Worm (Caenorhabditis elegans) whole organism, L2 larva: ENCODE results near the gene him-14.
"Not testable (repeated sequence)": the region's sequence is repeated elsewhere in the genome, so short reads cannot be mapped to it uniquely, and the experiment has no call there.

ENCODE experiments used
- C34F6.9 ChIP-seq: fragments of 150-350 bp; optimal IDR thresholded peaks from 2 replicates; lab custom pipeline; 2014; ENCODE audit warnings: missing biosample characterization, missing genetic modification characterization
- F13H6.1 ChIP-seq: sonication (generic microtip); optimal IDR thresholded peaks from 2 replicates; lab custom pipeline; 2016; ENCODE audit warnings: missing genetic modification characterization, missing compliant biosample characterization
- Y55F3AM.14 ChIP-seq: fragments of 200-800 bp; sonication (Bioruptor generic); optimal IDR thresholded peaks from 2 replicates; lab custom pipeline; 2018; ENCODE audit warnings: mild to moderate bottlenecking, missing genetic modification characterization, missing compliant biosample characterization
- alr-1 ChIP-seq: fragments of 150-350 bp; optimal IDR thresholded peaks from 2 replicates; lab custom pipeline; 2014; ENCODE audit warnings: missing biosample characterization, missing genetic modification characterization
- aly-2 ChIP-seq: fragments of 150-350 bp; optimal IDR thresholded peaks from 2 replicates; lab custom pipeline; 2014; ENCODE audit warnings: missing biosample characterization, missing genetic modification characterization
- ama-1 ChIP-seq: fragments of 150-350 bp; optimal IDR thresholded peaks from 2 replicates; lab custom pipeline; 2018; ENCODE audit warnings: inconsistent platforms
- blmp-1 ChIP-seq: sonication (generic microtip); optimal IDR thresholded peaks from 2 replicates; lab custom pipeline; 2017; ENCODE audit warnings: missing genetic modification characterization, mild to moderate bottlenecking, missing compliant biosample characterization, antibody characterized with exemption, moderate library complexity; ENCODE audit not compliant: insufficient read depth
- ceh-82 ChIP-seq: fragments of 150-350 bp; optimal IDR thresholded peaks from 2 replicates; lab custom pipeline; 2014; ENCODE audit warnings: missing biosample characterization, missing genetic modification characterization
- crh-2 ChIP-seq: sonication (generic microtip); optimal IDR thresholded peaks from 2 replicates; lab custom pipeline; 2017; ENCODE audit warnings: missing biosample characterization, missing genetic modification characterization
- egl-27 ChIP-seq: sonication (generic microtip); optimal IDR thresholded peaks from 3 replicates; lab custom pipeline; 2017; ENCODE audit warnings: missing biosample characterization, missing genetic modification reagents, missing genetic modification characterization
- elt-1 ChIP-seq: fragments of 150-350 bp; optimal IDR thresholded peaks from 2 replicates; lab custom pipeline; 2014; ENCODE audit warnings: missing biosample characterization, missing genetic modification characterization
- fos-1 ChIP-seq: fragments of 150-350 bp; optimal IDR thresholded peaks from 2 replicates; lab custom pipeline; 2014; ENCODE audit warnings: missing biosample characterization, missing genetic modification characterization
- gmeb-1 ChIP-seq: fragments of 150-350 bp; optimal IDR thresholded peaks from 2 replicates; lab custom pipeline; 2014; ENCODE audit warnings: missing biosample characterization, missing genetic modification characterization
- lin-11 ChIP-seq: fragments of 150-350 bp; sonication (generic microtip); optimal IDR thresholded peaks from 2 replicates; lab custom pipeline; 2014; ENCODE audit warnings: missing biosample characterization, missing genetic modification characterization, inconsistent platforms, mixed read lengths
- lin-13 ChIP-seq: fragments of 150-350 bp; optimal IDR thresholded peaks from 2 replicates; lab custom pipeline; 2014; ENCODE audit warnings: missing biosample characterization, missing genetic modification reagents, missing genetic modification characterization
- lin-39 ChIP-seq: fragments of 150-350 bp; optimal IDR thresholded peaks from 2 replicates; lab custom pipeline; 2014; ENCODE audit warnings: missing biosample characterization, missing genetic modification reagents, missing genetic modification characterization
- lsy-2 ChIP-seq, 2 experiments: fragments of 150-350 bp in 1 of 2; sonication (generic microtip) in 1 of 2; optimal IDR thresholded peaks; 2 replicates each; lab custom pipeline; 2014 to 2017; ENCODE audit warnings: missing biosample characterization in 2 of 2, missing genetic modification characterization in 2 of 2
- mab-5 ChIP-seq: fragments of 150-350 bp; optimal IDR thresholded peaks from 2 replicates; lab custom pipeline; 2014; ENCODE audit warnings: missing biosample characterization, missing genetic modification characterization
- mdl-1 ChIP-seq, 2 experiments: fragments of 150-350 bp in 1 of 2; sonication (generic microtip) in 1 of 2; optimal IDR thresholded peaks; 2 replicates each; lab custom pipeline; 2017; ENCODE audit warnings: missing biosample characterization in 2 of 2, missing genetic modification characterization in 2 of 2
- nhr-10 ChIP-seq: sonication (generic microtip); optimal IDR thresholded peaks from 2 replicates; lab custom pipeline; 2017; ENCODE audit warnings: missing biosample characterization, missing genetic modification characterization
- nhr-11 ChIP-seq: fragments of 150-350 bp; optimal IDR thresholded peaks from 2 replicates; lab custom pipeline; 2014; ENCODE audit warnings: missing biosample characterization, missing genetic modification characterization
- nhr-12 ChIP-seq: fragments of 150-350 bp; optimal IDR thresholded peaks from 2 replicates; lab custom pipeline; 2014; ENCODE audit warnings: missing biosample characterization, missing genetic modification characterization
- nhr-129 ChIP-seq: fragments of 150-350 bp; optimal IDR thresholded peaks from 2 replicates; lab custom pipeline; 2014; ENCODE audit warnings: missing biosample characterization, missing genetic modification characterization
- nhr-21 ChIP-seq: fragments of 150-350 bp; optimal IDR thresholded peaks from 2 replicates; lab custom pipeline; 2014; ENCODE audit warnings: missing biosample characterization, missing genetic modification characterization
- nhr-23 ChIP-seq: fragments of 150-350 bp; optimal IDR thresholded peaks from 2 replicates; lab custom pipeline; 2014; ENCODE audit warnings: missing biosample characterization, missing genetic modification reagents, missing genetic modification characterization
- nhr-237 ChIP-seq: fragments of 150-350 bp; optimal IDR thresholded peaks from 2 replicates; lab custom pipeline; 2014; ENCODE audit warnings: missing biosample characterization, missing genetic modification characterization
- nhr-25 ChIP-seq: fragments of 150-350 bp; sonication (generic microtip); optimal IDR thresholded peaks from 3 replicates; lab custom pipeline; 2014; ENCODE audit warnings: missing biosample characterization, missing genetic modification characterization
- nhr-6 ChIP-seq: fragments of 150-350 bp; optimal IDR thresholded peaks from 2 replicates; lab custom pipeline; 2014; ENCODE audit warnings: missing biosample characterization, missing genetic modification characterization
- nhr-77 ChIP-seq: fragments of 150-350 bp; optimal IDR thresholded peaks from 2 replicates; lab custom pipeline; 2014; ENCODE audit warnings: missing biosample characterization, missing genetic modification characterization
- peb-1 ChIP-seq: fragments of 150-350 bp; optimal IDR thresholded peaks from 2 replicates; lab custom pipeline; 2014; ENCODE audit warnings: missing biosample characterization, missing genetic modification characterization
- skn-1 ChIP-seq: sonication (generic microtip); optimal IDR thresholded peaks from 2 replicates; lab custom pipeline; 2017; ENCODE audit warnings: missing biosample characterization, missing genetic modification characterization
- sma-3 ChIP-seq: sonication (generic microtip); optimal IDR thresholded peaks from 2 replicates; lab custom pipeline; 2016; ENCODE audit warnings: missing genetic modification reagents, missing genetic modification characterization, missing compliant biosample characterization
- sma-9 ChIP-seq, 2 experiments: fragments of 150-350 bp in 1 of 2; sonication (generic microtip) in 1 of 2; optimal IDR thresholded peaks; 2 replicates each; lab custom pipeline; 2014 to 2016; ENCODE audit warnings: missing genetic modification characterization in 2 of 2, mild to moderate bottlenecking in 1 of 2, missing biosample characterization in 1 of 2, missing compliant biosample characterization in 1 of 2, missing genetic modification reagents in 1 of 2, moderate library complexity in 1 of 2
- unc-39 ChIP-seq: fragments of 150-350 bp; optimal IDR thresholded peaks from 2 replicates; lab custom pipeline; 2014; ENCODE audit warnings: missing biosample characterization, missing genetic modification characterization
- unc-55 ChIP-seq: fragments of 150-350 bp; sonication (generic microtip); optimal IDR thresholded peaks from 3 replicates; lab custom pipeline; 2014; ENCODE audit warnings: missing biosample characterization, missing genetic modification reagents, missing genetic modification characterization
- unc-62 ChIP-seq: fragments of 150-350 bp; optimal IDR thresholded peaks from 2 replicates; lab custom pipeline; 2014; ENCODE audit warnings: missing biosample characterization, missing genetic modification reagents, missing genetic modification characterization
- ztf-4 ChIP-seq: fragments of 150-350 bp; optimal IDR thresholded peaks from 2 replicates; lab custom pipeline; 2014; ENCODE audit warnings: missing biosample characterization, missing genetic modification characterization

him-14 gene

ce11 chrII:7084021-7084420 lies 14.3 kb upstream of the him-14 start, which contains the start of the genes T02G5.14 and T02G5.15:
TSS of gene T02G5.14 (plus strand) at chrII:7084321.
TSS of gene T02G5.15 (plus strand) at chrII:7084321.
- not testable (repeated sequence) for TF ChIP-seq lsy-2 (tag; optimal IDR thresholded peaks at IDR 0.05; lab: Kevin White, UChicago); mdl-1 (tag; optimal IDR thresholded peaks at IDR 0.05; lab: Kevin White, UChicago); nhr-237 (tag; lab: Kevin White, UChicago)
- TF ChIP-seq, all 48 proteins: peak for 0; not testable (repeated sequence) for 48

DNA sequence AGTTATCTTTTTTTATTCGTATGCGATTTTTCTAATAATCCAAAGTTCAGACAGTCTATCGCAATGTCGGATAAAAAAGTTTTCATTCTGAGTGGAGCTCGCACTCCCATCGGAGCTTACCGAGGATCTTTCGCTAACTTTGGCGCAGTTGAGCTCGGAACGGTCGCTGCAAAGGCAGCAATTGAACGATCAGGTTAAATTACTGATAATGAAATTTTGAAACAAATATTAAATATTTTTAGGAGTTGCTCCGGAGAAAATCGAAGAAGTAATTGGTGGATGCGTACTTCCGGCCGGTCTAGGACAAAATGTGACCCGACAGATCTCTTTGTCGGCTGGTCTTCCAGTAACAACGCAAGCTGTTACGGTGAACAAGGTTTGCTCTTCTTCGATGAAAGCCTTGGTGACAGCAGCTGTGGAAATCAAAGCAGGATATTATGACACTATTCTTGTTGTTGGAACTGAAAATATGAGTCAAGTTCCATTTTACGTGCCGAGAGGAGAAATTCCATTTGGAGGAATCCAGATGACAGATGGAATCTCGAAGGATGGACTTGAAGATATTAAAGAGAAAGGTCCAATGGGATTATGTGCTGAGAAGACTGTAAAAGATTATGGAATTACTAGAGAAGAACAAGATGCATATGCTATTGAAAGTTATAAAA lies 5.9 kb upstream of the him-14 start, which contains the start of gene T02G5.7:
Gene T02G5.7 (plus strand): TSS at position 51 of the 665 bp plus-strand sequence.
- TF ChIP-seq lsy-2 (tag; optimal IDR thresholded peaks at IDR 0.05; lab: Kevin White, UChicago) (peak in 1 of 2 experiments; percentile 8), lin-39 (tag; lab: Kevin White, UChicago) (no peak)

ce11 chrII:7073537-7073913 lies 3.8 kb upstream of the him-14 start, which contains the start of gene kat-1:
TSS of gene kat-1 (plus strand) at chrII:7073814.
- TF ChIP-seq nhr-129 (no peak), sma-3 (GFP tag; lab: Kevin White, UChicago) (no peak), nhr-77 (tag; lab: Kevin White, UChicago) (no peak), lin-39 (tag; lab: Kevin White, UChicago) (no peak), F13H6.1 (no peak), Y55F3AM.14 (GFP tag; lab: Kevin White, UChicago) (no peak), lin-13 (GFP tag; lab: Kevin White, UChicago) (no peak), nhr-12 (tag; lab: Kevin White, UChicago) (no peak)
- TF ChIP-seq, all 48 proteins: peak for 0

- no peak for TF ChIP-seq egl-27 (tag; lab: Kevin White, UChicago)
- TF ChIP-seq crh-2 (tag; lab: Kevin White, UChicago): peak; percentile 42
- TF ChIP-seq lin-13 (GFP tag; lab: Kevin White, UChicago): peak; percentile 41
- TF ChIP-seq sma-9 (GFP tag; optimal IDR thresholded peaks at IDR 0.05; lab: Kevin White, UChicago): peak; percentile 76
- no peak for TF ChIP-seq sma-9 (tag; optimal IDR thresholded peaks at IDR 0.05; lab: Kevin White, UChicago)
- no peak for TF ChIP-seq nhr-10 (tag; lab: Kevin White, UChicago)
- TF ChIP-seq sma-3 (GFP tag; lab: Kevin White, UChicago): peak; percentile 73
- TF ChIP-seq mab-5 (tag; lab: Kevin White, UChicago): no peak
- TF ChIP-seq nhr-23 (tag; lab: Kevin White, UChicago): no peak
- TF ChIP-seq ceh-82 (tag; lab: Kevin White, UChicago): no peak
- no peak for TF ChIP-seq elt-1
- peak; percentile 57 for TF ChIP-seq nhr-11 (tag; lab: Kevin White, UChicago)
- TF ChIP-seq unc-55: peak; percentile 77
- peak; percentile 96 for TF ChIP-seq C34F6.9 (tag; lab: Kevin White, UChicago)
- no peak for TF ChIP-seq alr-1 (tag; lab: Kevin White, UChicago)
- TF ChIP-seq blmp-1 (tag; lab: Kevin White, UChicago): no peak
- peak; percentile 12 for TF ChIP-seq nhr-21 (tag; lab: Kevin White, UChicago)
- peak in 1 of 2 experiments; percentile 23 for TF ChIP-seq mdl-1 (tag; optimal IDR thresholded peaks at IDR 0.05; lab: Kevin White, UChicago)
- peak; percentile 70 for TF ChIP-seq nhr-129
- TF ChIP-seq F13H6.1: peak; percentile 55
- no peak for TF ChIP-seq peb-1 (tag; lab: Kevin White, UChicago)
- peak; percentile 2 for TF ChIP-seq ztf-4 (tag; lab: Kevin White, UChicago)
- TF ChIP-seq lsy-2 (tag; optimal IDR thresholded peaks at IDR 0.05; lab: Kevin White, UChicago): peak; percentile 14 to 83
- peak; percentile 24 for TF ChIP-seq fos-1 (tag; lab: Kevin White, UChicago)
- TF ChIP-seq gmeb-1 (tag; lab: Kevin White, UChicago): peak; percentile 50
- no peak for TF ChIP-seq nhr-77 (tag; lab: Kevin White, UChicago)
- no peak for TF ChIP-seq ama-1 (lab: Kevin White, UChicago)
Measured at ce11 chrII:7072590-7073536, 3.1 kb upstream of the him-14 start.

DNA sequence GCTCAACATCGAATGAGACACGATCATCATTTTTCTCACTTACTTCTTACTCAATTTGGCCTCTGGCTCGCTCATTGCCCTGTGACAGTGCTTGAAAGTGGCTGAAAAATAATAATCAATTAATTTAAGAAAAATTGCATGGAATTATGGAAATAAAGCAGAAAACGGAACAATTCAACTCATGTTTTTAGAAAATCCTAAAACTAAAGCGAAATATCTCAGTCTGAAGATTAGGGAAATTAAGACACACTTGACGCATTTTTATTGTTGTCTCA lies 2.5 kb upstream of the him-14 start, which contains the start of gene kars-1:
Gene kars-1 (minus strand): TSS at position 101 of the 275 bp plus-strand sequence.
- TF ChIP-seq nhr-6: no peak
- TF ChIP-seq fos-1 (tag; lab: Kevin White, UChicago): no peak
- TF ChIP-seq nhr-12 (tag; lab: Kevin White, UChicago): no peak
- TF ChIP-seq C34F6.9 (tag; lab: Kevin White, UChicago): no peak
- TF ChIP-seq F13H6.1: no peak
- TF ChIP-seq lin-11 (tag; lab: Kevin White, UChicago): no peak
- TF ChIP-seq nhr-129: no peak
- TF ChIP-seq nhr-25: no peak
- no peak for TF ChIP-seq skn-1 (tag; lab: Kevin White, UChicago)
- TF ChIP-seq ceh-82 (tag; lab: Kevin White, UChicago): no peak
- no peak for TF ChIP-seq nhr-237 (tag; lab: Kevin White, UChicago)
- TF ChIP-seq unc-39 (tag; lab: Kevin White, UChicago): no peak
- no peak for TF ChIP-seq sma-9 (GFP tag; optimal IDR thresholded peaks at IDR 0.05; lab: Kevin White, UChicago)
- no peak for TF ChIP-seq sma-9 (tag; optimal IDR thresholded peaks at IDR 0.05; lab: Kevin White, UChicago)
- no peak for TF ChIP-seq nhr-10 (tag; lab: Kevin White, UChicago)
- no peak for TF ChIP-seq lsy-2 (tag; optimal IDR thresholded peaks at IDR 0.05; lab: Kevin White, UChicago)
- no peak for TF ChIP-seq nhr-23 (tag; lab: Kevin White, UChicago)
- no peak for TF ChIP-seq unc-55
- no peak for TF ChIP-seq aly-2 (tag; lab: Kevin White, UChicago)
- no peak for TF ChIP-seq unc-62 (GFP tag; lab: Kevin White, UChicago)
- no peak for TF ChIP-seq mab-5 (tag; lab: Kevin White, UChicago)
- TF ChIP-seq, all 48 proteins: peak for 0
